Worm (Caenorhabditis elegans): ENCODE measurements around the gene ssu-1.

DNA sequence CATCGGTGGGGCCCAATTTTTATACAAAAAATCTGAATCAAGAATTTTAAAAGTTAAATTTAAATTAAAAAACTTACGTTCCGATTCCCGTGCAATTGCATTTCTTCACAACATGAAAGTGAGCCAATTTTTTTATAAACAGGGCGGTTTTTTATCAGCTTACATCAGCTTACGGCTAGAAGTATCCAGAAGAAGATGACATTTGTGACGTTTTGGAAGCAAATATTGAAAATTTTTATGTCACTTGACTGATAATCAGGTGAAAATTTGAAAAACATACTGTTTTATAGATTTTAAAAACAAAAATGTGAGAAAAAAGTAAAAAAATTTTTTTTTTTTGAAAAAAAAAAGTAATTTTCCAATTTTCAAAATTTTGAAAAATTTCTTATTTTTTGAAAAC is 2.2 kb upstream of the ssu-1 start, which contains the start of gene Y113G7A.22:
- TF ChIP-seq R02D3.7 (tag; optimal IDR thresholded peaks at IDR 0.05) = no peak
- no peak for TF ChIP-seq ceh-9 (tag; optimal IDR thresholded peaks at IDR 0.05)
- no peak for TF ChIP-seq pha-4 (tag; optimal IDR thresholded peaks at IDR 0.05)
- TF ChIP-seq nfya-1 (tag; optimal IDR thresholded peaks at IDR 0.05; ENCODE audit: insufficient read depth) = no peak
- no peak for TF ChIP-seq fkh-10 (GFP tag; optimal IDR thresholded peaks at IDR 0.05)
- TF ChIP-seq nhr-76 (tag; optimal IDR thresholded peaks at IDR 0.05) = no peak
- no peak for TF ChIP-seq nhr-28 (tag; optimal IDR thresholded peaks at IDR 0.05)
- TF ChIP-seq unc-62 (GFP tag; optimal IDR thresholded peaks at IDR 0.05) = no peak
- TF ChIP-seq hmg-11 (tag; optimal IDR thresholded peaks at IDR 0.05) = no peak
- TF ChIP-seq fkh-2 (tag; optimal IDR thresholded peaks at IDR 0.05) = no peak
- TF ChIP-seq ama-1 (optimal IDR thresholded peaks at IDR 0.05) = no peak

All from whole organism, L3 larva.